Fruit fly (Drosophila melanogaster) whole organism, embryonic: ENCODE results near the gene CG46441.

Source experiments
- Adf1 ChIP-seq: fragments of 200-800 bp; sonication (Bioruptor generic); IDR thresholded peaks from 2 replicates; pipeline ENCODE4 v1.3.6; 2022; ENCODE audit warnings: missing biosample characterization, missing genetic modification characterization
- B-H1 ChIP-seq: fragments of 200-800 bp; sonication (Bioruptor generic); IDR thresholded peaks from 3 replicates; pipeline ENCODE4 v1.3.6; 2022; ENCODE audit warnings: missing biosample characterization, missing genetic modification characterization
- BtbVII ChIP-seq: fragments of 200-800 bp; sonication (Bioruptor generic); optimal IDR thresholded peaks from 3 replicates; lab custom pipeline; 2017; ENCODE audit warnings: missing biosample characterization, mild to moderate bottlenecking, missing genetic modification characterization
- CG10654 ChIP-seq: fragments of 200-800 bp; sonication (Bioruptor generic); optimal IDR thresholded peaks from 2 replicates; lab custom pipeline; 2016; ENCODE audit warnings: missing biosample characterization, missing genetic modification characterization
- CG12104 ChIP-seq: fragments of 200-800 bp; sonication (Bioruptor generic); optimal IDR thresholded peaks from 3 replicates; lab custom pipeline; 2016; ENCODE audit warnings: missing biosample characterization, missing genetic modification characterization
- CG12299 ChIP-seq: fragments of 200-800 bp; sonication (Bioruptor generic); optimal IDR thresholded peaks from 2 replicates; lab custom pipeline; 2018; ENCODE audit warnings: missing biosample characterization, mild to moderate bottlenecking, missing genetic modification characterization
- CG13287 ChIP-seq: fragments of 200-800 bp; sonication (Bioruptor generic); IDR thresholded peaks from 2 replicates; pipeline ENCODE4 v1.3.6; 2022; ENCODE audit warnings: missing biosample characterization, missing genetic modification characterization; ENCODE audit not compliant: partially characterized antibody
- CG13775 ChIP-seq: fragments of 200-800 bp; sonication (Bioruptor generic); optimal IDR thresholded peaks from 3 replicates; lab custom pipeline; 2017; ENCODE audit warnings: missing biosample characterization, mild to moderate bottlenecking, missing genetic modification characterization
- CG14441 ChIP-seq: fragments of 200-800 bp; sonication (Bioruptor generic); IDR thresholded peaks from 2 replicates; pipeline ENCODE4 v1.3.6; 2022; ENCODE audit warnings: missing biosample characterization, missing genetic modification characterization
- CG1603 ChIP-seq: fragments of 200-800 bp; sonication (Bioruptor generic); optimal IDR thresholded peaks from 2 replicates; lab custom pipeline; 2019; ENCODE audit warnings: missing biosample characterization, mild to moderate bottlenecking, missing genetic modification characterization, moderate library complexity
- CG16815 ChIP-seq: fragments of 200-800 bp; sonication (Bioruptor generic); optimal IDR thresholded peaks from 3 replicates; lab custom pipeline; 2017; ENCODE audit warnings: missing biosample characterization, mild to moderate bottlenecking, missing genetic modification characterization
- CG17359 ChIP-seq: fragments of 200-800 bp; sonication (Bioruptor generic); optimal IDR thresholded peaks from 3 replicates; lab custom pipeline; 2018; ENCODE audit warnings: missing biosample characterization, mild to moderate bottlenecking, missing genetic modification characterization, moderate library complexity
- CG17829 ChIP-seq: fragments of 200-800 bp; optimal IDR thresholded peaks from 2 replicates; lab custom pipeline; 2019; ENCODE audit warnings: missing biosample characterization, mild to moderate bottlenecking, missing genetic modification characterization, moderate library complexity
- CG17912 ChIP-seq: fragments of 200-800 bp; sonication (Bioruptor generic); optimal IDR thresholded peaks from 2 replicates; lab custom pipeline; 2018; ENCODE audit warnings: missing biosample characterization, mild to moderate bottlenecking, missing genetic modification characterization
- CG18619 ChIP-seq: fragments of 200-800 bp; sonication (Bioruptor generic); optimal IDR thresholded peaks from 3 replicates; lab custom pipeline; 2017; ENCODE audit warnings: missing biosample characterization, mild to moderate bottlenecking, missing genetic modification characterization
- CG3163 ChIP-seq: fragments of 200-800 bp; sonication (Bioruptor generic); optimal IDR thresholded peaks from 3 replicates; lab custom pipeline; 2016; ENCODE audit warnings: missing biosample characterization, missing genetic modification characterization
- CG34376 ChIP-seq: fragments of 200-800 bp; sonication (Bioruptor generic); optimal IDR thresholded peaks from 2 replicates; lab custom pipeline; 2018; ENCODE audit warnings: missing biosample characterization, mild to moderate bottlenecking, missing genetic modification characterization
- CG34422 ChIP-seq: fragments of 200-800 bp; sonication (Bioruptor generic); IDR thresholded peaks from 3 replicates; pipeline ENCODE4 v1.3.6; 2022; ENCODE audit warnings: missing biosample characterization, missing genetic modification characterization
- CG3847 ChIP-seq: fragments of 200-800 bp; sonication (Bioruptor generic); IDR thresholded peaks from 2 replicates; pipeline ENCODE4 v1.3.6; 2022; ENCODE audit warnings: missing biosample characterization, missing genetic modification characterization
- CG6854 ChIP-seq: fragments of 200-800 bp; sonication (Bioruptor generic); optimal IDR thresholded peaks from 3 replicates; lab custom pipeline; 2017; ENCODE audit warnings: missing biosample characterization, mild to moderate bottlenecking, missing genetic modification characterization
- CG7839 ChIP-seq: fragments of 200-800 bp; sonication (Bioruptor generic); optimal IDR thresholded peaks from 3 replicates; lab custom pipeline; 2018; ENCODE audit warnings: missing biosample characterization, mild to moderate bottlenecking, missing genetic modification characterization, moderate library complexity
- Dip2 ChIP-seq: fragments of 200-800 bp; sonication (Bioruptor generic); IDR thresholded peaks from 2 replicates; pipeline ENCODE4 v1.3.6; 2022; ENCODE audit warnings: missing biosample characterization, missing genetic modification characterization
- Dll ChIP-seq: fragments of 200-800 bp; sonication (Bioruptor generic); IDR thresholded peaks from 4 replicates; pipeline ENCODE4 v1.3.6; 2022; ENCODE audit warnings: missing biosample characterization, missing genetic modification characterization; ENCODE audit not compliant: partially characterized antibody
- Dp ChIP-seq: fragments of 200-800 bp; sonication (Bioruptor generic); optimal IDR thresholded peaks from 2 replicates; lab custom pipeline; 2018; ENCODE audit warnings: missing biosample characterization, mild to moderate bottlenecking, missing genetic modification characterization, moderate library complexity
- E2f1 ChIP-seq: fragments of 200-800 bp; sonication (Bioruptor generic); IDR thresholded peaks from 2 replicates; pipeline ENCODE4 v1.3.6; 2022; ENCODE audit warnings: missing biosample characterization, missing genetic modification characterization
- Elba2 ChIP-seq: fragments of 200-800 bp; sonication (Bioruptor generic); optimal IDR thresholded peaks from 3 replicates; lab custom pipeline; 2016; ENCODE audit warnings: missing biosample characterization, missing genetic modification characterization
- Ets65A ChIP-seq: fragments of 200-800 bp; sonication (Bioruptor generic); peaks from one replicate; lab custom pipeline; 2016; ENCODE audit warnings: missing biosample characterization, missing genetic modification characterization
- HHEX ChIP-seq: fragments of 200-800 bp; sonication (Bioruptor generic); optimal IDR thresholded peaks from 3 replicates; lab custom pipeline; 2017; ENCODE audit warnings: missing biosample characterization, mild to moderate bottlenecking, missing genetic modification characterization, missing genetic modification reagents
- Lhr ChIP-seq: fragments of 200-800 bp; sonication (Bioruptor generic); optimal IDR thresholded peaks from 3 replicates; lab custom pipeline; 2017; ENCODE audit warnings: mild to moderate bottlenecking, missing biosample characterization, missing genetic modification reagents, missing genetic modification characterization
- Meics ChIP-seq: fragments of 200-800 bp; sonication (Bioruptor generic); optimal IDR thresholded peaks from 2 replicates; lab custom pipeline; 2017; ENCODE audit warnings: missing biosample characterization, mild to moderate bottlenecking, missing genetic modification characterization
- NC2β ChIP-seq: fragments of 200-800 bp; sonication (Bioruptor generic); optimal IDR thresholded peaks from 2 replicates; lab custom pipeline; 2016; ENCODE audit warnings: missing biosample characterization, missing genetic modification characterization
- Nf-YC ChIP-seq: fragments of 200-800 bp; optimal IDR thresholded peaks from 3 replicates; lab custom pipeline; 2019; ENCODE audit warnings: missing biosample characterization, mild to moderate bottlenecking, missing genetic modification characterization, moderate library complexity
- PHDP ChIP-seq: fragments of 200-800 bp; sonication (Bioruptor generic); optimal IDR thresholded peaks from 3 replicates; lab custom pipeline; 2018; ENCODE audit warnings: missing biosample characterization, mild to moderate bottlenecking, missing genetic modification characterization, moderate library complexity
- Side ChIP-seq: fragments of 200-800 bp; sonication (Bioruptor generic); optimal IDR thresholded peaks from 2 replicates; lab custom pipeline; 2016; ENCODE audit warnings: missing biosample characterization, missing genetic modification characterization
- Spps ChIP-seq: fragments of 200-800 bp; sonication (Bioruptor generic); optimal IDR thresholded peaks from 2 replicates; lab custom pipeline; 2018; ENCODE audit warnings: missing biosample characterization, mild to moderate bottlenecking, missing genetic modification characterization
- chn ChIP-seq: fragments of 200-800 bp; sonication (Bioruptor generic); optimal IDR thresholded peaks from 2 replicates; lab custom pipeline; 2016; ENCODE audit warnings: missing biosample characterization, missing genetic modification characterization
- disco-r ChIP-seq: fragments of 200-800 bp; sonication (Bioruptor generic); optimal IDR thresholded peaks from 2 replicates; lab custom pipeline; 2016; ENCODE audit warnings: missing biosample characterization, missing genetic modification characterization
- ftz-f1 ChIP-seq: fragments of 200-800 bp; sonication (Bioruptor generic); optimal IDR thresholded peaks from 2 replicates; lab custom pipeline; 2016; ENCODE audit warnings: missing biosample characterization, missing genetic modification characterization
- ham ChIP-seq: fragments of 200-800 bp; sonication (Bioruptor generic); IDR thresholded peaks from 2 replicates; pipeline ENCODE4 v1.3.6; 2022; ENCODE audit warnings: missing biosample characterization, missing genetic modification characterization
- jigr1 ChIP-seq: fragments of 200-800 bp; sonication (Bioruptor generic); IDR thresholded peaks from 3 replicates; pipeline ENCODE4 v1.3.6; 2022; ENCODE audit warnings: missing biosample characterization, missing genetic modification characterization
- ken ChIP-seq: fragments of 200-800 bp; sonication (Bioruptor generic); IDR thresholded peaks from 3 replicates; pipeline ENCODE4 v1.3.6; 2022; ENCODE audit warnings: missing biosample characterization, missing genetic modification characterization
- lbe ChIP-seq: fragments of 200-800 bp; sonication (Bioruptor generic); optimal IDR thresholded peaks from 2 replicates; lab custom pipeline; 2016; ENCODE audit warnings: missing biosample characterization, mild to moderate bottlenecking, missing genetic modification characterization
- mam ChIP-seq: fragments of 200-800 bp; sonication (Bioruptor generic); optimal IDR thresholded peaks from 3 replicates; lab custom pipeline; 2016; ENCODE audit warnings: missing biosample characterization, missing genetic modification characterization
- phol ChIP-seq: fragments of 200-800 bp; sonication (Bioruptor generic); optimal IDR thresholded peaks from 3 replicates; lab custom pipeline; 2018; ENCODE audit warnings: missing biosample characterization, mild to moderate bottlenecking, missing genetic modification characterization, moderate library complexity
- so ChIP-seq: fragments of 200-800 bp; sonication (Bioruptor generic); IDR thresholded peaks from 3 replicates; pipeline ENCODE4 v1.3.6; 2022; ENCODE audit warnings: missing biosample characterization, missing genetic modification characterization
- stwl ChIP-seq: fragments of 200-800 bp; sonication (Bioruptor generic); optimal IDR thresholded peaks from 3 replicates; lab custom pipeline; 2018; ENCODE audit warnings: missing biosample characterization, mild to moderate bottlenecking, missing genetic modification characterization, moderate library complexity
- tgo ChIP-seq: fragments of 200-800 bp; sonication (Bioruptor generic); IDR thresholded peaks from 3 replicates; pipeline ENCODE4 v1.3.6; 2022; ENCODE audit warnings: missing biosample characterization, missing genetic modification characterization
- yki ChIP-seq: fragments of >200 bp; optimal IDR thresholded peaks from 3 replicates; lab custom pipeline; 2018
- zen2 ChIP-seq: fragments of 200-800 bp; sonication (Bioruptor generic); IDR thresholded peaks from 3 replicates; pipeline ENCODE4 v1.3.6; 2022; ENCODE audit warnings: missing biosample characterization, missing genetic modification characterization; ENCODE audit not compliant: partially characterized antibody

Gene CG46441

DNA sequence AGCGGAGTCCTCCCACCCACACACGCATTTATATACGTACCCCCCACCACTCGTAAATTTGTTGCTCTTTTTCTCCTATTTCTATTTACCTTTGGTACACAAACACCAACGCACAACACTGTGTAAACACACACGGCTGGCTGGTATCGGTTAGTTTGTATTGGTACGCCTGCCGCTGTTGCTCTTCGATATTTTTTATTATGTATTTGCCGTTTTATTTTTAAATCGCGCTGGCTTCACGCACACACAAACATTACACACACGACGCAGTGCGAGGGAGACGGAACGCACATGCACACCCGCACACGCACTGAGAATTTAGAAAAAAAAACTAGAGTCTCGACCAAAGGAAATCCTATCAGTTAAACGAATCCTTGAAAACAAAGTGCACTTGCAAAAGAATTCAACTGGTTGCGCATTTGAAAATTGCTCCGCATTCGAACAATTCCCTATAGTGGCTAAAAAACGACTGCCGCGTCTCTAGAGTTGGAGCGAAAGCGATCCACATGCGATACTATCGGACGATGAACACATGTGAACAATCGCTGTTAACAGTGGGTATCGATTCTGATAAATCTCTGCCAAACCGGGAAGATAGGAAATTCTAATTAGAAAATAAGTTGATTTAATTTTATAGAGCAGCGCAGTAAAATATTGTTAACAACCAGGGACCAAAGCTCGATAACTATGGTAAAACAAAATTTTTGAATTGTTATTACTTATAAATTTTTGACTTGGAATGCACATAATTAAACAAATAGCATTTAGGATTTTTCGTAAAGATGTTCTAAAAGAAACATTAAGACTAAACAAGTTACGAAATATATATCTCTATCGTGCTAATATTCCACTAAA is 49.0 kb upstream of the CG46441 start (continued):
- TF ChIP-seq so (peak; percentile 66; the same call in 2 of the 3 replicates), Elba2 (GFP tag; lab: Kevin White, UChicago) (no peak), CG3163 (GFP tag; lab: Kevin White, UChicago) (peak; percentile 17), B-H1 (GFP tag; lab: Robert Waterston, UW) (peak; percentile 24; the same call in 1 of the 3 replicates), CG1603 (peak; percentile 70), CG34422 (peak; percentile 52; the same call in 1 of the 3 replicates), CG16815 (GFP tag; lab: Kevin White, UChicago) (no peak), Spps (tag; lab: Kevin White, UChicago) (peak; percentile 79), NC2β (peak; percentile 40), CG3847 (no peak), CG12299 (tag; lab: Kevin White, UChicago) (peak; percentile 86), HHEX (GFP tag; lab: Kevin White, UChicago) (peak; percentile 90), BtbVII (GFP tag; lab: Kevin White, UChicago) (peak; percentile 81), Dip2 (no peak), CG12104 (GFP tag; lab: Kevin White, UChicago) (peak; percentile 71), jigr1 (no peak), CG10654 (GFP tag; lab: Kevin White, UChicago) (peak; percentile 30), PHDP (tag; lab: Kevin White, UChicago) (peak; percentile 80), CG14441 (peak; percentile 25; the same call in 1 of the 2 replicates), mam (GFP tag; lab: Kevin White, UChicago) (no peak), disco-r (GFP tag; lab: Kevin White, UChicago) (peak; percentile 63), lbe (GFP tag; lab: Kevin White, UChicago) (peak; percentile 62), stwl (tag; lab: Kevin White, UChicago) (peak; percentile 29), E2f1 (GFP tag; lab: Robert Waterston, UW) (0 out of 2 replicates have a peak, but pooled peaks have one; percentile 5), CG17359 (tag; lab: Kevin White, UChicago) (peak; percentile 73), ham (GFP tag; lab: Robert Waterston, UW) (no peak), Nf-YC (tag; lab: Kevin White, UChicago) (no peak), CG17829 (tag; lab: Kevin White, UChicago) (no peak), CG13287 (GFP tag; lab: Robert Waterston, UW) (peak; percentile 88), CG18619 (GFP tag; lab: Kevin White, UChicago) (peak; percentile 50), CG13775 (GFP tag; lab: Kevin White, UChicago) (peak; percentile 10), chn (GFP tag; lab: Kevin White, UChicago) (peak; percentile 35), CG34376 (GFP tag; lab: Kevin White, UChicago) (peak; percentile 85), zen2 (GFP tag; lab: Robert Waterston, UW) (peak; percentile 95), Side (peak; percentile 80), ken (GFP tag; lab: Robert Waterston, UW) (no peak), Dll (GFP tag; lab: Robert Waterston, UW) (peak; percentile 84; the same call in 3 of the 4 replicates), Dp (GFP tag; lab: Kevin White, UChicago) (peak; percentile 53), Adf1 (GFP tag; lab: Robert Waterston, UW) (peak; percentile 33; the same call in 1 of the 2 replicates), CG6854 (GFP tag; lab: Kevin White, UChicago) (peak; percentile 78), Meics (peak; percentile 21), tgo (GFP tag; lab: Robert Waterston, UW) (no peak; the same call in 2 of the 3 replicates), ftz-f1 (GFP tag; lab: Kevin White, UChicago) (peak; percentile 27), yki (lab: Kevin White, UChicago) (no peak), Lhr (GFP tag; lab: Kevin White, UChicago) (peak; percentile 50), CG17912 (GFP tag; lab: Kevin White, UChicago) (peak; percentile 94), phol (tag; lab: Kevin White, UChicago) (no peak), CG7839 (tag; lab: Kevin White, UChicago) (peak; percentile 39), Ets65A (GFP tag; lab: Kevin White, UChicago) (peak; percentile 84)
